Fruit fly (Drosophila melanogaster) whole organism, pupa: Measurements from ENCODE around the gene CG3529.

Experiments
- CG10348 ChIP-seq: fragments of 200-800 bp; sonication (Bioruptor generic); IDR thresholded peaks from 2 replicates; pipeline ENCODE4 v1.3.6; 2022; ENCODE audit warnings: missing biosample characterization, missing genetic modification characterization
- CG17806 ChIP-seq: fragments of 200-800 bp; sonication (Bioruptor generic); optimal IDR thresholded peaks from 2 replicates; lab custom pipeline; 2018; ENCODE audit warnings: missing biosample characterization, mild to moderate bottlenecking, missing genetic modification characterization, moderate library complexity

dm6 chr3L:9455819-9456388, 9.2 kb downstream of the CG3529 start, which contains the start of the genes phol and CG3552:
- TF ChIP-seq CG17806 (tag; lab: Kevin White, UChicago) (no peak), CG10348 (no peak)
